Worm (Caenorhabditis elegans) whole organism, L4 larva: Measurements from ENCODE around the gene hrg-5.

Experiments used
- T20F7.1 ChIP-seq: fragments of 200-800 bp; sonication (Bioruptor generic); optimal IDR thresholded peaks from 2 replicates; lab custom pipeline; 2018; ENCODE audit warnings: mild to moderate bottlenecking, missing genetic modification characterization, missing compliant biosample characterization
- Y48G9A.11 ChIP-seq: fragments of 200-800 bp; sonication (Bioruptor generic); IDR thresholded peaks from 2 replicates; pipeline ENCODE4 v1.3.6; 2022; ENCODE audit warnings: missing genetic modification reagents, missing genetic modification characterization, missing compliant biosample characterization
- Y5F2A.4 ChIP-seq: fragments of 200-800 bp; sonication (Bioruptor generic); optimal IDR thresholded peaks from 2 replicates; lab custom pipeline; 2018; ENCODE audit warnings: mild to moderate bottlenecking, missing genetic modification characterization, missing compliant biosample characterization
- ZK546.5 ChIP-seq, 2 experiments: sonication (generic microtip); optimal IDR thresholded peaks; 2 replicates each; lab custom pipeline; 2017; ENCODE audit warnings: missing biosample characterization in 2 of 2, missing genetic modification characterization in 2 of 2
- aha-1 ChIP-seq: fragments of 150-350 bp; peaks from one replicate; lab custom pipeline; 2014; ENCODE audit warnings: missing biosample characterization, missing genetic modification characterization
- aly-2 ChIP-seq: sonication (generic microtip); optimal IDR thresholded peaks from 2 replicates; lab custom pipeline; 2018; ENCODE audit warnings: missing biosample characterization, missing genetic modification characterization
- ama-1 ChIP-seq: fragments of 150-350 bp; optimal IDR thresholded peaks from 2 replicates; lab custom pipeline; 2014; ENCODE audit warnings: inconsistent platforms, mixed read lengths
- arid-1 ChIP-seq: fragments of 200-800 bp; sonication (Bioruptor generic); conservative IDR thresholded peaks from 2 replicates; pipeline ENCODE4 v1.3.6; 2022; ENCODE audit warnings: missing genetic modification reagents, missing genetic modification characterization, missing compliant biosample characterization
- ceh-32 ChIP-seq: sonication (generic microtip); optimal IDR thresholded peaks from 2 replicates; lab custom pipeline; 2016; ENCODE audit warnings: mild to moderate bottlenecking, missing genetic modification characterization, missing compliant biosample characterization; ENCODE audit not compliant: poor library complexity
- ceh-62 ChIP-seq: sonication (generic microtip); optimal IDR thresholded peaks from 2 replicates; lab custom pipeline; 2017; ENCODE audit warnings: missing biosample characterization, missing genetic modification characterization
- ces-1 ChIP-seq: fragments of 150-350 bp; sonication (generic microtip); optimal IDR thresholded peaks from 4 replicates; lab custom pipeline; 2014; ENCODE audit warnings: missing biosample characterization, missing genetic modification reagents, missing genetic modification characterization
- ctbp-1 ChIP-seq: fragments of 200-800 bp; sonication (Bioruptor generic); IDR thresholded peaks from 2 replicates; pipeline ENCODE4 v1.3.6; 2022; ENCODE audit warnings: missing genetic modification reagents, missing genetic modification characterization, missing compliant biosample characterization
- daf-12 ChIP-seq: fragments of 150-350 bp; optimal IDR thresholded peaks from 2 replicates; lab custom pipeline; 2014; ENCODE audit warnings: missing biosample characterization, missing genetic modification reagents, missing genetic modification characterization
- daf-19 ChIP-seq: fragments of 200-800 bp; sonication (Bioruptor generic); conservative IDR thresholded peaks from 2 replicates; pipeline ENCODE4 v1.3.6; 2022; ENCODE audit warnings: missing genetic modification characterization, missing compliant biosample characterization
- daf-8 ChIP-seq: fragments of 200-800 bp; sonication (Bioruptor generic); IDR thresholded peaks from 2 replicates; pipeline ENCODE4 v1.3.6; 2022; ENCODE audit warnings: missing genetic modification characterization, missing compliant biosample characterization
- dmd-8 ChIP-seq: fragments of 200-800 bp; sonication (Bioruptor generic); IDR thresholded peaks from 2 replicates; pipeline ENCODE4 v1.3.6; 2022; ENCODE audit warnings: missing genetic modification characterization, missing compliant biosample characterization
- duxl-1 ChIP-seq: sonication (generic microtip); optimal IDR thresholded peaks from 2 replicates; lab custom pipeline; 2016; ENCODE audit warnings: mild to moderate bottlenecking, missing genetic modification characterization, moderate library complexity, missing compliant biosample characterization; ENCODE audit not compliant: poor library complexity
- egl-27 ChIP-seq: sonication (generic microtip); optimal IDR thresholded peaks from 3 replicates; lab custom pipeline; 2017; ENCODE audit warnings: missing biosample characterization, missing genetic modification reagents, missing genetic modification characterization
- gei-8 ChIP-seq: fragments of 200-800 bp; sonication (Bioruptor generic); optimal IDR thresholded peaks from 2 replicates; lab custom pipeline; 2018; ENCODE audit warnings: mild to moderate bottlenecking, missing genetic modification characterization, missing compliant biosample characterization
- hlh-11 ChIP-seq: fragments of 200-800 bp; sonication (Bioruptor generic); optimal IDR thresholded peaks from 2 replicates; lab custom pipeline; 2018; ENCODE audit warnings: mild to moderate bottlenecking, missing genetic modification characterization, missing compliant biosample characterization
- hmg-1.1 ChIP-seq: fragments of 200-800 bp; sonication (Bioruptor generic); IDR thresholded peaks from 2 replicates; pipeline ENCODE4 v1.3.6; 2022; ENCODE audit warnings: missing genetic modification reagents, missing genetic modification characterization, missing compliant biosample characterization
- lim-7 ChIP-seq: fragments of 200-800 bp; sonication (Bioruptor generic); IDR thresholded peaks from 2 replicates; pipeline ENCODE4 v1.3.6; 2022; ENCODE audit warnings: missing genetic modification characterization, missing compliant biosample characterization
- lin-13 ChIP-seq: fragments of 150-350 bp; optimal IDR thresholded peaks from 2 replicates; lab custom pipeline; 2014; ENCODE audit warnings: missing biosample characterization, missing genetic modification reagents, missing genetic modification characterization
- lin-15B ChIP-seq: fragments of 150-350 bp; sonication (generic microtip); optimal IDR thresholded peaks from 3 replicates; lab custom pipeline; 2014; ENCODE audit warnings: missing biosample characterization, missing genetic modification characterization
- mdt-29 ChIP-seq: fragments of 200-800 bp; sonication (Bioruptor generic); IDR thresholded peaks from 2 replicates; pipeline ENCODE4 v1.3.6; 2022; ENCODE audit warnings: missing genetic modification reagents, missing genetic modification characterization, missing compliant biosample characterization
- mes-2 ChIP-seq: sonication (generic microtip); optimal IDR thresholded peaks from 2 replicates; lab custom pipeline; 2016; ENCODE audit warnings: missing genotype, mild to moderate bottlenecking, missing genetic modification characterization, missing compliant biosample characterization; ENCODE audit not compliant: poor library complexity, severe bottlenecking
- mxl-3 ChIP-seq: fragments of 200-800 bp; sonication (Bioruptor generic); optimal IDR thresholded peaks from 2 replicates; lab custom pipeline; 2018; ENCODE audit warnings: mild to moderate bottlenecking, missing genetic modification characterization, missing compliant biosample characterization
- nhr-111 ChIP-seq: fragments of 200-800 bp; sonication (Bioruptor generic); optimal IDR thresholded peaks from 2 replicates; lab custom pipeline; 2018; ENCODE audit warnings: mild to moderate bottlenecking, missing genetic modification characterization, missing compliant biosample characterization
- nhr-41 ChIP-seq: fragments of 200-800 bp; sonication (Bioruptor generic); IDR thresholded peaks from 2 replicates; pipeline ENCODE4 v1.3.6; 2022; ENCODE audit warnings: missing genetic modification reagents, missing genetic modification characterization, missing compliant biosample characterization
- nhr-77 ChIP-seq: fragments of 150-350 bp; optimal IDR thresholded peaks from 2 replicates; lab custom pipeline; 2014; ENCODE audit warnings: missing biosample characterization, missing genetic modification characterization
- rbr-2 ChIP-seq: sonication (generic microtip); optimal IDR thresholded peaks from 2 replicates; lab custom pipeline; 2016; ENCODE audit warnings: missing genotype, missing genetic modification characterization, missing compliant biosample characterization
- saeg-2 ChIP-seq: fragments of 200-800 bp; sonication (Bioruptor generic); IDR thresholded peaks from 2 replicates; pipeline ENCODE4 v1.3.6; 2022; ENCODE audit warnings: missing genetic modification reagents, missing genetic modification characterization, missing compliant biosample characterization
- unc-130 ChIP-seq: sonication (generic microtip); optimal IDR thresholded peaks from 2 replicates; lab custom pipeline; 2016; ENCODE audit warnings: missing genetic modification reagents, missing genetic modification characterization, missing compliant biosample characterization
- unc-62 ChIP-seq, 3 experiments: fragments of 150-350 bp in 1 of 3; sonication (generic microtip); optimal IDR thresholded peaks in 2 of 3; peaks in 1 of 3; 1 replicate in 1 of 3; 2 replicates in 2 of 3; lab custom pipeline; 2014 to 2017; ENCODE audit warnings: missing biosample characterization in 3 of 3, missing genetic modification characterization in 3 of 3, missing genetic modification reagents in 3 of 3, missing genotype in 1 of 3
- zfp-2 ChIP-seq: sonication (generic microtip); optimal IDR thresholded peaks from 2 replicates; lab custom pipeline; 2016; ENCODE audit warnings: mild to moderate bottlenecking, missing genetic modification characterization, missing compliant biosample characterization
- zfp-3 ChIP-seq: fragments of 200-800 bp; sonication (Bioruptor generic); conservative IDR thresholded peaks from 2 replicates; pipeline ENCODE4 v1.3.6; 2022; ENCODE audit warnings: missing genetic modification reagents, missing genetic modification characterization, missing compliant biosample characterization
- ztf-11 ChIP-seq: fragments of 150-350 bp; optimal IDR thresholded peaks from 2 replicates; lab custom pipeline; 2014; ENCODE audit warnings: missing biosample characterization, missing genetic modification characterization

Gene hrg-5

ce11 chrIV:11048871-11049270 lies 19.6 kb upstream of the hrg-5 start, which contains the start of gene F36H1.11:
Gene F36H1.11 (plus strand): TSS chrIV:11049171.
- TF ChIP-seq hlh-11 (tag; lab: Kevin White, UChicago), result no peak
- TF ChIP-seq aha-1 (tag; lab: Kevin White, UChicago), result no peak
- no peak for TF ChIP-seq unc-62 (GFP tag; optimal IDR thresholded peaks at IDR 0.05 in 1 of 2; lab: Kevin White, UChicago)
- no peak for TF ChIP-seq unc-62 (tag; optimal IDR thresholded peaks at IDR 0.05; lab: Kevin White, UChicago)
- TF ChIP-seq ztf-11, result no peak
- TF ChIP-seq Y5F2A.4 (GFP tag; lab: Kevin White, UChicago), result no peak
- TF ChIP-seq unc-130, result no peak
- TF ChIP-seq zfp-2 (tag; lab: Kevin White, UChicago), result no peak
- TF ChIP-seq arid-1 (GFP tag; lab: Robert Waterston, UW), result no peak
- TF ChIP-seq ces-1, result no peak
- no peak for TF ChIP-seq egl-27 (tag; lab: Kevin White, UChicago)
- TF ChIP-seq Y48G9A.11, result no peak

- TF ChIP-seq lin-15B (no peak), unc-62 (GFP tag; optimal IDR thresholded peaks at IDR 0.05 in 1 of 2; lab: Kevin White, UChicago) (peak in 1 of 2 experiments; percentile 96), unc-62 (tag; optimal IDR thresholded peaks at IDR 0.05; lab: Kevin White, UChicago) (no peak), ama-1 (lab: Kevin White, UChicago) (no peak)
- TF ChIP-seq, all 104 proteins: peak for 1
Observed at ce11 chrIV:11044377-11044776, 15.1 kb upstream of the hrg-5 start.

DNA sequence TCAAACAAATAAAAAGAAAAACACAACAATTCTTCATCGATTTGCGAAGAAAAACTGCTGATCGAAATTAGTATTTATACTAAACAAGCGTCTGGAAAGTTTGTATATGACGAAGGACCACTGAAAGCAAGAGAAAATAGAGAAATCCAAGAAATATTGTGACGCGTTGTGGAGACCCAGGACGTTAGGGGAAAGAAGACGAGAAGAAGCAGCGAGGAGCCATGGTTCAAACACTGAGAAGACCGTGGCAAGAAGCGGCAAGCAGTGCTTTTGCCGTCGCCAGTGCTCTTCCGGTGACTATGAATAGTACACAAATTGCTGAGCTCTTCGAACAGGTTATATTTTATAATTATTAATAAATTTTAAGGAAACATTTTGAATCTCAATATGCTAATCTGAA lies 9.4 kb upstream of the hrg-5 start:
- TF ChIP-seq ctbp-1 (GFP tag; lab: Robert Waterston, UW) (0 out of 2 replicates have a peak, but pooled peaks have one; percentile 27), dmd-8 (GFP tag; lab: Robert Waterston, UW) (no peak), hmg-1.1 (GFP tag; lab: Robert Waterston, UW) (0 out of 2 replicates have a peak, but pooled peaks have one; percentile 9), aha-1 (tag; lab: Kevin White, UChicago) (peak; percentile 13), ama-1 (lab: Kevin White, UChicago) (no peak), lin-13 (GFP tag; lab: Kevin White, UChicago) (no peak), mes-2 (tag; lab: Kevin White, UChicago) (peak; percentile 6), nhr-77 (tag; lab: Kevin White, UChicago) (no peak), ceh-32 (tag; lab: Kevin White, UChicago) (no peak), saeg-2 (GFP tag; lab: Robert Waterston, UW) (no peak), daf-19 (GFP tag; lab: Robert Waterston, UW) (no peak), nhr-111 (no peak)
- TF ChIP-seq, all 104 proteins: peak for 4

DNA sequence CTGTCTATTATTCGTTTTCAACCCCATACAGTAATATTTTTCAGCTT lies 9.2 kb upstream of the hrg-5 start, which contains the start of gene kdin-1:
TSS of gene kdin-1 (plus strand) at position 38 of the 47 bp plus-strand sequence.
- TF ChIP-seq gei-8 (no peak), aly-2 (tag; lab: Kevin White, UChicago) (no peak), rbr-2 (tag; lab: Kevin White, UChicago) (no peak), zfp-3 (GFP tag; lab: Robert Waterston, UW) (no peak), nhr-41 (no peak), lim-7 (GFP tag; lab: Robert Waterston, UW) (no peak), ZK546.5 (tag; optimal IDR thresholded peaks at IDR 0.05; lab: Kevin White, UChicago) (no peak), duxl-1 (no peak), T20F7.1 (GFP tag; lab: Kevin White, UChicago) (no peak), daf-12 (tag; lab: Kevin White, UChicago) (no peak), mdt-29 (GFP tag; lab: Robert Waterston, UW) (no peak), nhr-77 (tag; lab: Kevin White, UChicago) (no peak), hmg-1.1 (GFP tag; lab: Robert Waterston, UW) (no peak), daf-8 (GFP tag; lab: Robert Waterston, UW) (no peak), mxl-3 (no peak), ceh-62 (tag; lab: Kevin White, UChicago) (no peak)
- TF ChIP-seq, all 104 proteins: peak for 0
